Worm (Caenorhabditis elegans) whole organism, L4 larva: Measurements from ENCODE around the gene F37A4.3.

Source experiments
- ama-1 ChIP-seq: fragments of 150-350 bp; optimal IDR thresholded peaks from 2 replicates; lab custom pipeline; 2014; ENCODE audit warnings: inconsistent platforms, mixed read lengths
- dmd-6 ChIP-seq: fragments of 200-800 bp; sonication (Bioruptor generic); IDR thresholded peaks from 2 replicates; pipeline ENCODE4 v1.3.6; 2022; ENCODE audit warnings: missing genetic modification reagents, missing genetic modification characterization, missing compliant biosample characterization
- jun-1 ChIP-seq: fragments of 150-350 bp; optimal IDR thresholded peaks from 2 replicates; lab custom pipeline; 2014; ENCODE audit warnings: missing biosample characterization, missing genetic modification reagents, missing genetic modification characterization
- lsy-2 ChIP-seq, 2 experiments: fragments of 150-350 bp in 1 of 2; sonication (generic microtip) in 1 of 2; optimal IDR thresholded peaks; 2 replicates each; lab custom pipeline; 2014 to 2017; ENCODE audit warnings: missing biosample characterization in 2 of 2, missing genetic modification characterization in 2 of 2
- mes-2 ChIP-seq: sonication (generic microtip); optimal IDR thresholded peaks from 2 replicates; lab custom pipeline; 2016; ENCODE audit warnings: missing genotype, mild to moderate bottlenecking, missing genetic modification characterization, missing compliant biosample characterization; ENCODE audit not compliant: poor library complexity, severe bottlenecking
- mxl-2 ChIP-seq: fragments of 200-800 bp; sonication (Bioruptor generic); conservative IDR thresholded peaks from 2 replicates; pipeline ENCODE4 v1.3.6; 2022; ENCODE audit warnings: missing genetic modification reagents, missing genetic modification characterization, missing compliant biosample characterization
- nhr-25 ChIP-seq: sonication (generic microtip); optimal IDR thresholded peaks from 2 replicates; lab custom pipeline; 2017; ENCODE audit warnings: missing genetic modification characterization, mild to moderate bottlenecking, missing compliant biosample characterization, antibody characterized with exemption, moderate library complexity, borderline replicate concordance; ENCODE audit not compliant: insufficient read depth
- nhr-28 ChIP-seq: fragments of 150-350 bp; optimal IDR thresholded peaks from 2 replicates; lab custom pipeline; 2014; ENCODE audit warnings: missing biosample characterization, missing genetic modification characterization
- nhr-42 ChIP-seq: fragments of 200-800 bp; sonication (Bioruptor generic); IDR thresholded peaks from 2 replicates; pipeline ENCODE4 v1.3.6; 2022; ENCODE audit warnings: missing genetic modification characterization, missing compliant biosample characterization
- saeg-2 ChIP-seq: fragments of 200-800 bp; sonication (Bioruptor generic); IDR thresholded peaks from 2 replicates; pipeline ENCODE4 v1.3.6; 2022; ENCODE audit warnings: missing genetic modification reagents, missing genetic modification characterization, missing compliant biosample characterization
- skn-1 ChIP-seq: fragments of 150-350 bp; optimal IDR thresholded peaks from 2 replicates; lab custom pipeline; 2014; ENCODE audit warnings: missing biosample characterization, missing genetic modification characterization
- unc-62 ChIP-seq, 3 experiments: fragments of 150-350 bp in 1 of 3; sonication (generic microtip); optimal IDR thresholded peaks in 2 of 3; peaks in 1 of 3; 1 replicate in 1 of 3; 2 replicates in 2 of 3; lab custom pipeline; 2014 to 2017; ENCODE audit warnings: missing biosample characterization in 3 of 3, missing genetic modification characterization in 3 of 3, missing genetic modification reagents in 3 of 3, missing genotype in 1 of 3
- vab-7 ChIP-seq: fragments of 200-800 bp; sonication (Bioruptor generic); IDR thresholded peaks from 2 replicates; pipeline ENCODE4 v1.3.6; 2022; ENCODE audit warnings: missing genetic modification reagents, missing genetic modification characterization, missing compliant biosample characterization
- zfp-2 ChIP-seq: sonication (generic microtip); optimal IDR thresholded peaks from 2 replicates; lab custom pipeline; 2016; ENCODE audit warnings: mild to moderate bottlenecking, missing genetic modification characterization, missing compliant biosample characterization

- TF ChIP-seq dmd-6 (GFP tag; lab: Robert Waterston, UW) (no peak), jun-1 (tag; lab: Kevin White, UChicago) (no peak), unc-62 (GFP tag; optimal IDR thresholded peaks at IDR 0.05 in 1 of 2; lab: Kevin White, UChicago) (peak in 1 of 2 experiments; percentile 80), unc-62 (tag; optimal IDR thresholded peaks at IDR 0.05; lab: Kevin White, UChicago) (no peak), nhr-28 (tag; lab: Kevin White, UChicago) (no peak), nhr-42 (GFP tag; lab: Robert Waterston, UW) (no peak), lsy-2 (tag; optimal IDR thresholded peaks at IDR 0.05; lab: Kevin White, UChicago) (no peak), skn-1 (tag; lab: Kevin White, UChicago) (no peak), mxl-2 (GFP tag; lab: Robert Waterston, UW) (no peak), vab-7 (GFP tag; lab: Robert Waterston, UW) (no peak), zfp-2 (tag; lab: Kevin White, UChicago) (no peak), nhr-25 (tag; lab: Kevin White, UChicago) (no peak), saeg-2 (no peak), ama-1 (lab: Kevin White, UChicago) (no peak), mes-2 (tag; lab: Kevin White, UChicago) (no peak)
These were observed 47.6 kb upstream of the F37A4.3 start for ce11 chrIII:6670737-6671242.
